Fruit fly (Drosophila melanogaster): Measurements from ENCODE around the gene Fum3.
A peak's percentile ranks its signal among the peaks of the same experiment; 100 is the strongest.

Fum3 gene

dm6 chr3L:11418041-11418674 is 47.5 kb downstream of the Fum3 start:
- TF ChIP-seq CG10274 (GFP tag; optimal IDR thresholded peaks at IDR 0.05): peak; percentile 76
- peak; percentile 96 for TF ChIP-seq CG13424 (tag; optimal IDR thresholded peaks at IDR 0.05)
- TF ChIP-seq BtbVII (GFP tag; optimal IDR thresholded peaks at IDR 0.05): peak; percentile 89
- peak; percentile 55 for TF ChIP-seq cato (GFP tag; optimal IDR thresholded peaks at IDR 0.05; ENCODE audit: borderline replicate concordance)
- TF ChIP-seq twi (tag; optimal IDR thresholded peaks at IDR 0.05): peak; percentile 89
- peak; percentile 96 for TF ChIP-seq zen (tag; optimal IDR thresholded peaks at IDR 0.05)
- peak; percentile 99 for TF ChIP-seq CG17328 (GFP tag; IDR thresholded peaks at IDR 0.05)
- TF ChIP-seq trem (tag; optimal IDR thresholded peaks at IDR 0.05): peak; percentile 94
- peak; percentile 96 for TF ChIP-seq Lim3 (GFP tag; IDR thresholded peaks at IDR 0.05)
- peak; percentile 94 for TF ChIP-seq CG4424 (GFP tag; optimal IDR thresholded peaks at IDR 0.05)
- TF ChIP-seq kay (GFP tag; optimal IDR thresholded peaks at IDR 0.05): peak; percentile 78
- peak; percentile 67 for TF ChIP-seq CG31365 (tag; optimal IDR thresholded peaks at IDR 0.05)
- TF ChIP-seq zen2 (GFP tag; IDR thresholded peaks at IDR 0.05; ENCODE audit: partially characterized antibody): no peak
- peak; percentile 90 for TF ChIP-seq CG17612 (GFP tag; IDR thresholded peaks at IDR 0.05)
- TF ChIP-seq mam (GFP tag; optimal IDR thresholded peaks at IDR 0.05): peak; percentile 73
- peak; percentile 92 for TF ChIP-seq CG17361 (GFP tag; IDR thresholded peaks at IDR 0.05)
- peak; percentile 80 for TF ChIP-seq CG31388 (GFP tag; optimal IDR thresholded peaks at IDR 0.05)
- TF ChIP-seq CG1529 (GFP tag; optimal IDR thresholded peaks at IDR 0.05): peak; percentile 94
- TF ChIP-seq seq (GFP tag; IDR thresholded peaks at IDR 0.05): peak; percentile 97
- peak; percentile 81; the same call in 2 of the 3 replicates for TF ChIP-seq gce (GFP tag; IDR thresholded peaks at IDR 0.05)
- TF ChIP-seq CG4282 (GFP tag; optimal IDR thresholded peaks at IDR 0.05): peak; percentile 65
- TF ChIP-seq CG10321 (GFP tag; IDR thresholded peaks at IDR 0.05): peak; percentile 85
- no peak for TF ChIP-seq sna (GFP tag; IDR thresholded peaks at IDR 0.05; ENCODE audit: partially characterized antibody)
- TF ChIP-seq repo (GFP tag; optimal IDR thresholded peaks at IDR 0.05): peak; percentile 66
- peak; percentile 68 for TF ChIP-seq NFAT (GFP tag; IDR thresholded peaks at IDR 0.05)
- TF ChIP-seq Spps (tag; optimal IDR thresholded peaks at IDR 0.05): peak; percentile 94
- TF ChIP-seq Opbp (GFP tag; IDR thresholded peaks at IDR 0.05; ENCODE audit: partially characterized antibody): no peak
- peak; percentile 72 for TF ChIP-seq CG10543 (GFP tag; optimal IDR thresholded peaks at IDR 0.05)
- TF ChIP-seq B-H2 (GFP tag; optimal IDR thresholded peaks at IDR 0.05): peak; percentile 30
- peak; percentile 86 for TF ChIP-seq CG6654 (GFP tag; optimal IDR thresholded peaks at IDR 0.05)
- TF ChIP-seq aop (GFP tag; IDR thresholded peaks at IDR 0.05): peak; percentile 97
- TF ChIP-seq Adf1 (GFP tag; IDR thresholded peaks at IDR 0.05): peak; percentile 68
- TF ChIP-seq CG6765 (GFP tag; optimal IDR thresholded peaks at IDR 0.05): peak; percentile 61
- TF ChIP-seq CG30020 (tag; optimal IDR thresholded peaks at IDR 0.05): peak; percentile 76
- peak; percentile 96 for TF ChIP-seq CG43689 (GFP tag; IDR thresholded peaks at IDR 0.05)
- no peak for TF ChIP-seq p53 (GFP tag; optimal IDR thresholded peaks at IDR 0.05)
- TF ChIP-seq bbx (GFP tag; IDR thresholded peaks at IDR 0.05; ENCODE audit: partially characterized antibody): no peak
- peak; percentile 87 for TF ChIP-seq CG1602 (GFP tag; optimal IDR thresholded peaks at IDR 0.05)
- peak; percentile 50 for TF ChIP-seq CG12236 (GFP tag; optimal IDR thresholded peaks at IDR 0.05)
- peak; percentile 74 for TF ChIP-seq crc (GFP tag; optimal IDR thresholded peaks at IDR 0.05)
- TF ChIP-seq kni (GFP tag; optimal IDR thresholded peaks at IDR 0.05): peak; percentile 71
- TF ChIP-seq CG17568 (GFP tag; optimal IDR thresholded peaks at IDR 0.05): peak; percentile 87
- TF ChIP-seq ind (GFP tag; optimal IDR thresholded peaks at IDR 0.05): peak; percentile 92
- peak; percentile 92 for TF ChIP-seq CG10267 (tag; optimal IDR thresholded peaks at IDR 0.05)
- peak; percentile 92 for TF ChIP-seq CG3726 (GFP tag; IDR thresholded peaks at IDR 0.05)
- TF ChIP-seq CG14667 (GFP tag; IDR thresholded peaks at IDR 0.05): peak; percentile 91
- peak; percentile 90 for TF ChIP-seq CG1024 (GFP tag; IDR thresholded peaks at IDR 0.05)
- peak; percentile 51 for TF ChIP-seq pros (GFP tag; optimal IDR thresholded peaks at IDR 0.05)
- no peak for TF ChIP-seq gcm2 (GFP tag; optimal IDR thresholded peaks at IDR 0.05)
- no peak for TF ChIP-seq pfk (GFP tag; optimal IDR thresholded peaks at IDR 0.05)

Data from whole organism, embryonic.